Fruit fly (Drosophila melanogaster): Measurements from ENCODE around the gene heca.

- TF ChIP-seq CG18011 (GFP tag; optimal IDR thresholded peaks at IDR 0.05) = no peak
- no peak for TF ChIP-seq hb (GFP tag; IDR thresholded peaks at IDR 0.05; ENCODE audit: partially characterized antibody)
- TF ChIP-seq CG15601 (tag; optimal IDR thresholded peaks at IDR 0.05) = no peak
- TF ChIP-seq CG3995 (GFP tag; optimal IDR thresholded peaks at IDR 0.05) = no peak
- no peak for TF ChIP-seq BtbVII (GFP tag; optimal IDR thresholded peaks at IDR 0.05)
Measured at dm6 chr3R:30391950-30392349, 114.2 kb downstream of the heca start.
